Worm (Caenorhabditis elegans): ENCODE measurements around the gene ckb-4.
"Not testable (repeated sequence)": the region's sequence is repeated elsewhere in the genome, so short reads cannot be mapped to it uniquely, and the experiment has no call there.

Gene ckb-4

ce11 chrV:2144408-2144807, 35.2 kb upstream of the ckb-4 start, which contains the start of gene F22F7.12:
Gene F22F7.12 (minus strand): TSS chrV:2144508.
- not testable (repeated sequence) for TF ChIP-seq C06A6.2 (GFP tag; conservative IDR thresholded peaks at IDR 0.05); rec-8 (tag; optimal IDR thresholded peaks at IDR 0.05); somi-1 (GFP tag; optimal IDR thresholded peaks at IDR 0.05)

ce11 chrV:2139918-2140317, 30.7 kb upstream of the ckb-4 start, which contains the start of gene F22F7.7:
Gene F22F7.7 (minus strand): TSS chrV:2140042.
- no peak for TF ChIP-seq K12H6.12 (tag; optimal IDR thresholded peaks at IDR 0.05)
- no peak for TF ChIP-seq ets-4 (GFP tag; optimal IDR thresholded peaks at IDR 0.05)
- TF ChIP-seq ztf-25 (GFP tag; IDR thresholded peaks at IDR 0.05): no peak
- TF ChIP-seq ztf-18 (tag; optimal IDR thresholded peaks at IDR 0.05): no peak

DNA sequence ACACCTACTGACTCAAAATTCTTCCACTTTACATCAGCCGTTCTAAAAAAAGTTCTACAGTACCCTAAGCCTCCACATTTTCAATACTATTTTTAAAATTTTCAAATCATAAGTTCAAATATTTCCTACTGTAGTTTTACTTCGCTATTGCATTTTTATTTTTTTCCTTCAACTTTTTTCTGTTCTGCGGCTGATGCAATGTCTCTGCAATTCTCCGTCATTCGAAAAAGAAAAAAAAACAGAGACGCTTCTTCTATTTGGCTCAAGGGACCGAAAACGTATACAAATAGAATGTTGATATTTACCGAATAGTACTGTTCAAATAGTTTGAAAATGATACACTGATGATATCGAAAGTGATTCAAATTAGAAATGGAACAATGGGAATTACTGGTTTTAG, 29.1 kb upstream of the ckb-4 start:
- TF ChIP-seq ceh-27 (GFP tag; optimal IDR thresholded peaks at IDR 0.05): no peak
- no peak for TF ChIP-seq snpc-1.3 (tag; optimal IDR thresholded peaks at IDR 0.05; ENCODE audit: insufficient read depth)

- TF ChIP-seq attf-6 (GFP tag; IDR thresholded peaks at IDR 0.05) (no peak), nhr-80 (tag; optimal IDR thresholded peaks at IDR 0.05) (peak; percentile 53), rec-8 (tag; optimal IDR thresholded peaks at IDR 0.05) (no peak), rcor-1 (GFP tag; IDR thresholded peaks at IDR 0.05) (no peak)
These were observed 27.8 kb upstream of the ckb-4 start for ce11 chrV:2137010-2137409.

- no peak for TF ChIP-seq cebp-1 (GFP tag; IDR thresholded peaks at IDR 0.05)
- TF ChIP-seq cebp-1 (tag; optimal IDR thresholded peaks at IDR 0.05): peak; percentile 46
- TF ChIP-seq lin-35 (GFP tag; optimal IDR thresholded peaks at IDR 0.05): peak in 1 of 3 experiments; percentile 16
- no peak for TF ChIP-seq ceh-58 (GFP tag; IDR thresholded peaks at IDR 0.05)
- TF ChIP-seq K12H6.12 (tag; optimal IDR thresholded peaks at IDR 0.05): peak; percentile 25
- peak; percentile 36 for TF ChIP-seq nhr-80 (tag; optimal IDR thresholded peaks at IDR 0.05)
- peak; percentile 49; the same call in 1 of the 2 replicates for TF ChIP-seq dox-1 (GFP tag; IDR thresholded peaks at IDR 0.05)
- TF ChIP-seq let-607 (tag; optimal IDR thresholded peaks at IDR 0.05): no peak
- peak; percentile 55 for TF ChIP-seq egrh-3 (GFP tag; IDR thresholded peaks at IDR 0.05)
These were observed 26.1 kb upstream of the ckb-4 start for ce11 chrV:2135323-2135722.

DNA sequence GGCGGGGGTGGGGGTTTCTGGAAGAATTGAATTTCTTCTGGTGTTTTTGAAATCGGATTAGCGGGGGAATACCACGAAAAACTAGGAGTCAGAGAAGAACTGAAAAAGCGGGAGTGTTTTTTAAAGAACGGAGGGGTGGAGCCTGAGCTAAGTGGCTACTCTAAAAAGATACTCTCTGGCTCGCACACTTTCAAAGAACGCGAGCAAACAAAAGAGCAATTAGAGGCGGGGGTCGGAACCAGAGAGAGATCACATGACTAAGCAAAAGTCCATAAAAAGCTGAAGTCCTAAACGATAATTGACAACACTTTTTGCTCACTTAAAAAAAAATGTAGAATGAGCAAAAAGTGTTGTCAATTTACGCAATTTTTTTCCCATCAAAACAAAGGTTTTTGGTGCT, 25.1 kb upstream of the ckb-4 start:
- no peak for TF ChIP-seq hrde-1 (tag; optimal IDR thresholded peaks at IDR 0.05; ENCODE audit: borderline replicate concordance)
- TF ChIP-seq lin-35 (GFP tag; optimal IDR thresholded peaks at IDR 0.05): peak in 1 of 3 experiments; percentile 9
- no peak for TF ChIP-seq lin-54 (GFP tag; optimal IDR thresholded peaks at IDR 0.05)

ce11 chrV:2133512-2133911, 24.3 kb upstream of the ckb-4 start:
- peak; percentile 31; the same call in 1 of the 2 replicates for TF ChIP-seq egrh-3 (GFP tag; IDR thresholded peaks at IDR 0.05)
- peak; percentile 43 for TF ChIP-seq ceh-27 (GFP tag; optimal IDR thresholded peaks at IDR 0.05)
- TF ChIP-seq K11D2.4 (GFP tag; IDR thresholded peaks at IDR 0.05): peak; percentile 57
- peak; percentile 7 for TF ChIP-seq nhr-80 (tag; optimal IDR thresholded peaks at IDR 0.05)
- TF ChIP-seq dox-1 (GFP tag; IDR thresholded peaks at IDR 0.05): peak; percentile 42; the same call in 1 of the 2 replicates
- peak in 1 of 3 experiments; percentile 80 for TF ChIP-seq lin-35 (GFP tag; optimal IDR thresholded peaks at IDR 0.05)
- TF ChIP-seq K12H6.12 (tag; optimal IDR thresholded peaks at IDR 0.05): peak; percentile 70
- TF ChIP-seq hlh-12 (tag; optimal IDR thresholded peaks at IDR 0.05): no peak
- peak; percentile 84 for TF ChIP-seq zfh-2 (GFP tag; conservative IDR thresholded peaks at IDR 0.05)
- no peak for TF ChIP-seq ztf-28 (GFP tag; IDR thresholded peaks at IDR 0.05)
- peak; percentile 21 for TF ChIP-seq lin-40 (tag; optimal IDR thresholded peaks at IDR 0.05)
- TF ChIP-seq atf-7 (tag; optimal IDR thresholded peaks at IDR 0.05): peak; percentile 45
- TF ChIP-seq cebp-1 (GFP tag; IDR thresholded peaks at IDR 0.05): no peak
- peak; percentile 74 for TF ChIP-seq cebp-1 (tag; optimal IDR thresholded peaks at IDR 0.05)
- 0 out of 2 replicates have a peak, but pooled peaks have one; percentile 41 for TF ChIP-seq mcd-1 (GFP tag; IDR thresholded peaks at IDR 0.05)
- TF ChIP-seq ZK185.1 (tag; optimal IDR thresholded peaks at IDR 0.05; ENCODE audit: poor library complexity, severe bottlenecking): no peak
- TF ChIP-seq lin-54 (GFP tag; optimal IDR thresholded peaks at IDR 0.05): no peak
- peak; percentile 41 for TF ChIP-seq chd-7 (tag; optimal IDR thresholded peaks at IDR 0.05)
- TF ChIP-seq ztf-25 (GFP tag; IDR thresholded peaks at IDR 0.05): no peak
- peak; percentile 37; the same call in 1 of the 2 replicates for TF ChIP-seq hmg-1.2 (GFP tag; IDR thresholded peaks at IDR 0.05)
- no peak for TF ChIP-seq snpc-4 (GFP tag; optimal IDR thresholded peaks at IDR 0.05)
- TF ChIP-seq snpc-4 (tag; optimal IDR thresholded peaks at IDR 0.05): peak in 1 of 4 experiments; percentile 13

Data from whole organism, young adult.